Fruit fly (Drosophila melanogaster): Measurements from ENCODE around the gene CG13083.

Gene CG13083

DNA sequence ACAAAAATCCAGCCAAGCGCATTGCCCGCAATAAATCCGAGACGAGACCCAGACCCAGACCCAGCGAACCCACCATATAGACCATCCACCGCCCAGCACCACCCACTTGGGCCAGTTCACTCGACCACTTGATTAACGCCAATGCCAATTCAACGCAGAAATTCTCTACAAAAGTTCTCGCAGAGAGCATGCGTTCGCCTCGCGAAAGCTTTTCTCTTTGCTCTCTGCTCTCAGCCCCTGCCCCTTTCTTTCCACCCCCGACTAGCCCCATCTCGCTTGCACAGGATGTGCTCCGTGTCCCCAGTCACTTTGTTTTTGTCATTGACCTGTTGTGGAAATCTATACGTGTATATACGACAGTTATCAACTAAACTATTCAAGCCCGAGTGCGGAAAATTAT is 32.3 kb downstream of the CG13083 start (continued):
- TF ChIP-seq Hmr (GFP tag; optimal IDR thresholded peaks at IDR 0.05) (no peak), CG2712 (tag; optimal IDR thresholded peaks at IDR 0.05) (no peak), dimm (GFP tag; IDR thresholded peaks at IDR 0.05) (no peak), Trl (optimal IDR thresholded peaks at IDR 0.05) (peak; percentile 56 to 80), Trl (GFP tag; optimal IDR thresholded peaks at IDR 0.05) (no peak), CG12236 (GFP tag; optimal IDR thresholded peaks at IDR 0.05) (no peak), CG30403 (GFP tag; optimal IDR thresholded peaks at IDR 0.05) (no peak), CG14965 (GFP tag; optimal IDR thresholded peaks at IDR 0.05; ENCODE audit: borderline replicate concordance) (no peak), tna (GFP tag; IDR thresholded peaks at IDR 0.05; ENCODE audit: partially characterized antibody) (no peak), CG17829 (tag; optimal IDR thresholded peaks at IDR 0.05) (no peak), CG12391 (tag; optimal IDR thresholded peaks at IDR 0.05) (no peak), pzg (GFP tag; optimal IDR thresholded peaks at IDR 0.05) (peak; percentile 12), HmgD (GFP tag; optimal IDR thresholded peaks at IDR 0.05) (no peak)

DNA sequence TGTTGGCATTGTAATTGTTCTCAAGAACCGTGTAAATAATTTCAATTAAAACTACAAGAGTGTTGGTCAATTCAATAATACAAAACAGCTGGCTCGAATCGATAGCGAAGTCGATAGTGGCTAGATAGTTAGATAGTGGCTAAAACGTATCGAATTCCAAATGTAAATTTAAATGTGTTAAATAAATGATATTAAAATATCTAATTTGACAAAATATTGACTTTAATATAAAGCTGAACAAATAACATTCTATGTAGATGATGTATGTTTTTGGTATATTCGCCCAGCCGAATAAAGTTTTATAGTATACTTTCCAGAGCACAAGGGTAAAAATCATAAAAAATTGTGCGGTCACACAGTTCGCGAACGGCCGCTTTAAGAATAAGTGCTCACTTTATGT is 39.0 kb downstream of the CG13083 start, which contains the start of the genes Dpm1 and CG10137:
Gene Dpm1 (minus strand): TSS at position 53 of the 400 bp plus-strand sequence.
Gene CG10137 (plus strand): TSS at position 371 of the 400 bp plus-strand sequence.
- peak; percentile 49 for TF ChIP-seq CG14710 (tag; optimal IDR thresholded peaks at IDR 0.05)
- no peak for TF ChIP-seq jigr1 (GFP tag; IDR thresholded peaks at IDR 0.05)
- TF ChIP-seq Opbp (GFP tag; IDR thresholded peaks at IDR 0.05; ENCODE audit: partially characterized antibody): peak; percentile 78
- TF ChIP-seq stwl (tag; optimal IDR thresholded peaks at IDR 0.05): peak; percentile 93
- TF ChIP-seq CG17829 (tag; optimal IDR thresholded peaks at IDR 0.05): peak; percentile 12
- no peak for TF ChIP-seq CG3726 (GFP tag; IDR thresholded peaks at IDR 0.05)
- peak; percentile 46 for TF ChIP-seq CG15514 (GFP tag; optimal IDR thresholded peaks at IDR 0.05)
- peak; percentile 23 for TF ChIP-seq CG2712 (tag; optimal IDR thresholded peaks at IDR 0.05)
- peak; percentile 54 for TF ChIP-seq Ets97D (GFP tag; optimal IDR thresholded peaks at IDR 0.05)
- peak; percentile 8 for TF ChIP-seq CG7839 (tag; optimal IDR thresholded peaks at IDR 0.05)
- TF ChIP-seq exex (tag; optimal IDR thresholded peaks at IDR 0.05): peak; percentile 39
- TF ChIP-seq Sin3A (optimal IDR thresholded peaks at IDR 0.05): peak; percentile 40
- TF ChIP-seq mirr (GFP tag; optimal IDR thresholded peaks at IDR 0.05): no peak
- peak; percentile 67 for TF ChIP-seq gsb-n (tag; optimal IDR thresholded peaks at IDR 0.05)
- TF ChIP-seq CrebB (tag; optimal IDR thresholded peaks at IDR 0.05): peak; percentile 6
- peak; percentile 37 for TF ChIP-seq Ets65A (GFP tag)
- peak; percentile 29 for TF ChIP-seq CG30020 (tag; optimal IDR thresholded peaks at IDR 0.05)
- peak; percentile 34 for TF ChIP-seq CG1603 (tag; optimal IDR thresholded peaks at IDR 0.05)
- TF ChIP-seq Scr (GFP tag; IDR thresholded peaks at IDR 0.05; ENCODE audit: partially characterized antibody): peak; percentile 81
- no peak for TF ChIP-seq CG2199 (GFP tag; IDR thresholded peaks at IDR 0.05)
- TF ChIP-seq CG15601 (tag; optimal IDR thresholded peaks at IDR 0.05): peak; percentile 15
- peak; percentile 70 for TF ChIP-seq amos (GFP tag; IDR thresholded peaks at IDR 0.05; ENCODE audit: partially characterized antibody)
- TF ChIP-seq Hand (GFP tag; optimal IDR thresholded peaks at IDR 0.05): no peak
- peak; percentile 70 for TF ChIP-seq CG9797 (GFP tag; optimal IDR thresholded peaks at IDR 0.05)
- peak; percentile 20 for TF ChIP-seq CG8924 (tag; optimal IDR thresholded peaks at IDR 0.05)
- TF ChIP-seq Nf-YA (GFP tag; IDR thresholded peaks at IDR 0.05): no peak
- TF ChIP-seq salm (tag; optimal IDR thresholded peaks at IDR 0.05): no peak
- no peak for TF ChIP-seq CG14441 (GFP tag; IDR thresholded peaks at IDR 0.05)
- no peak for TF ChIP-seq B-H1 (GFP tag; IDR thresholded peaks at IDR 0.05)
- peak; percentile 61 for TF ChIP-seq nmo (GFP tag; optimal IDR thresholded peaks at IDR 0.05)
- TF ChIP-seq Nf-YC (tag; optimal IDR thresholded peaks at IDR 0.05): peak; percentile 7
- TF ChIP-seq Bgb (GFP tag; IDR thresholded peaks at IDR 0.05; ENCODE audit: partially characterized antibody): peak; percentile 73
- TF ChIP-seq CG2120 (GFP tag; optimal IDR thresholded peaks at IDR 0.05): peak; percentile 8
- TF ChIP-seq CG11695 (GFP tag; IDR thresholded peaks at IDR 0.05): no peak
- TF ChIP-seq CG17186 (GFP tag; optimal IDR thresholded peaks at IDR 0.05): peak; percentile 15
- peak; percentile 66 for TF ChIP-seq Med (GFP tag)
- TF ChIP-seq D19A (tag; optimal IDR thresholded peaks at IDR 0.05): no peak
- TF ChIP-seq lab (GFP tag; optimal IDR thresholded peaks at IDR 0.05): no peak
- no peak for TF ChIP-seq CG2678 (tag; optimal IDR thresholded peaks at IDR 0.05)

Data from whole organism, embryonic.